Fruit fly (Drosophila melanogaster) S2 (cell line): ENCODE data around the gene CG43246.

Experiments used
- CG8478 ChIP-seq: fragments of >200 bp; optimal IDR thresholded peaks from 2 replicates; lab custom pipeline; 2018
- CTCF ChIP-seq, 2 experiments: fragments of >200 bp; optimal IDR thresholded peaks; 2 replicates each; lab custom pipeline; 2018

dm6 chr3L:14515690-14516089 lies 20.7 kb upstream of the CG43246 start:
- TF ChIP-seq CTCF (optimal IDR thresholded peaks at IDR 0.05; lab: Kevin White, UChicago): no peak
- TF ChIP-seq CG8478: no peak
